Worm (Caenorhabditis elegans) whole organism, late embryonic: Measurements from ENCODE around the gene C02B8.7.
"Not testable (repeated sequence)": the region's sequence is repeated elsewhere in the genome, so short reads cannot be mapped to it uniquely, and the experiment has no call there.

Experiments
- C08G9.2 ChIP-seq: sonication (generic microtip); optimal IDR thresholded peaks from 2 replicates; lab custom pipeline; 2016; ENCODE audit warnings: mild to moderate bottlenecking, missing genetic modification characterization, moderate library complexity, missing compliant biosample characterization
- C38D4.7 ChIP-seq: fragments of 200-800 bp; sonication (Bioruptor generic); optimal IDR thresholded peaks from 2 replicates; lab custom pipeline; 2018; ENCODE audit warnings: mild to moderate bottlenecking, missing genetic modification characterization, moderate library complexity, missing compliant biosample characterization
- K09A11.1 ChIP-seq: sonication (generic microtip); optimal IDR thresholded peaks from 2 replicates; lab custom pipeline; 2017; ENCODE audit warnings: antibody characterized with exemption, mild to moderate bottlenecking, missing genetic modification characterization, missing compliant biosample characterization; ENCODE audit not compliant: insufficient read depth
- T23F11.4 ChIP-seq: fragments of 200-800 bp; sonication (Bioruptor generic); optimal IDR thresholded peaks from 2 replicates; lab custom pipeline; 2018; ENCODE audit warnings: mild to moderate bottlenecking, missing genetic modification characterization, missing compliant biosample characterization
- ahr-1 ChIP-seq: sonication (generic microtip); optimal IDR thresholded peaks from 2 replicates; lab custom pipeline; 2016; ENCODE audit warnings: missing genetic modification characterization, missing compliant biosample characterization
- ceh-18 ChIP-seq: sonication (generic microtip); optimal IDR thresholded peaks from 2 replicates; lab custom pipeline; 2016; ENCODE audit warnings: missing genetic modification characterization, missing compliant biosample characterization
- ceh-2 ChIP-seq: sonication (generic microtip); optimal IDR thresholded peaks from 2 replicates; lab custom pipeline; 2016; ENCODE audit warnings: missing genotype, missing genetic modification characterization, missing compliant biosample characterization
- ceh-22 ChIP-seq: sonication (generic microtip); optimal IDR thresholded peaks from 2 replicates; lab custom pipeline; 2017; ENCODE audit warnings: missing biosample characterization, missing genetic modification characterization
- ceh-30 ChIP-seq: fragments of 150-350 bp; optimal IDR thresholded peaks from 2 replicates; lab custom pipeline; 2014; ENCODE audit warnings: missing biosample characterization, missing genetic modification characterization
- ceh-45 ChIP-seq: fragments of 200-800 bp; sonication (Bioruptor generic); IDR thresholded peaks from 2 replicates; pipeline ENCODE4 v1.3.6; 2022; ENCODE audit warnings: missing genetic modification reagents, missing genetic modification characterization, missing compliant biosample characterization
- ceh-6 ChIP-seq: fragments of 200-800 bp; sonication (Bioruptor generic); optimal IDR thresholded peaks from 2 replicates; lab custom pipeline; 2018; ENCODE audit warnings: mild to moderate bottlenecking, missing genetic modification characterization, missing compliant biosample characterization
- dve-1 ChIP-seq: sonication (generic microtip); optimal IDR thresholded peaks from 2 replicates; lab custom pipeline; 2017; ENCODE audit warnings: antibody characterized with exemption, mild to moderate bottlenecking, missing genetic modification characterization, missing compliant biosample characterization
- elt-2 ChIP-seq: sonication (generic microtip); optimal IDR thresholded peaks from 2 replicates; lab custom pipeline; 2016; ENCODE audit warnings: missing genetic modification reagents, missing genetic modification characterization, missing compliant biosample characterization
- fax-1 ChIP-seq: sonication (generic microtip); optimal IDR thresholded peaks from 2 replicates; lab custom pipeline; 2016; ENCODE audit warnings: missing genotype, missing genetic modification characterization, missing compliant biosample characterization
- fkh-6 ChIP-seq: sonication (generic microtip); optimal IDR thresholded peaks from 2 replicates; lab custom pipeline; 2016; ENCODE audit warnings: missing genetic modification characterization, missing compliant biosample characterization
- hlh-13 ChIP-seq: fragments of 200-800 bp; sonication (Bioruptor generic); optimal IDR thresholded peaks from 2 replicates; lab custom pipeline; 2018; ENCODE audit warnings: mild to moderate bottlenecking, missing genetic modification characterization, missing compliant biosample characterization
- hlh-30 ChIP-seq: sonication (generic microtip); optimal IDR thresholded peaks from 2 replicates; lab custom pipeline; 2017; ENCODE audit warnings: antibody characterized with exemption, missing genetic modification characterization, missing compliant biosample characterization; ENCODE audit not compliant: insufficient read depth
- hlh-8 ChIP-seq: sonication (generic microtip); optimal IDR thresholded peaks from 2 replicates; lab custom pipeline; 2016; ENCODE audit warnings: missing genotype, missing genetic modification characterization, missing compliant biosample characterization
- lim-6 ChIP-seq: sonication (generic microtip); optimal IDR thresholded peaks from 2 replicates; lab custom pipeline; 2016; ENCODE audit warnings: missing genetic modification characterization, missing compliant biosample characterization
- lin-11 ChIP-seq: fragments of 200-800 bp; sonication (Bioruptor generic); optimal IDR thresholded peaks from 2 replicates; lab custom pipeline; 2018; ENCODE audit warnings: mild to moderate bottlenecking, missing genetic modification characterization, missing compliant biosample characterization
- madf-2 ChIP-seq: sonication (generic microtip); optimal IDR thresholded peaks from 2 replicates; lab custom pipeline; 2017; ENCODE audit warnings: missing genetic modification characterization, missing compliant biosample characterization
- nfya-1 ChIP-seq: sonication (generic microtip); optimal IDR thresholded peaks from 2 replicates; lab custom pipeline; 2017; ENCODE audit warnings: missing genetic modification characterization, mild to moderate bottlenecking, missing compliant biosample characterization, antibody characterized with exemption, moderate library complexity
- npax-4 ChIP-seq: sonication (generic microtip); optimal IDR thresholded peaks from 2 replicates; lab custom pipeline; 2016; ENCODE audit warnings: missing genetic modification characterization, missing compliant biosample characterization
- odd-2 ChIP-seq: sonication (generic microtip); optimal IDR thresholded peaks from 2 replicates; lab custom pipeline; 2017; ENCODE audit warnings: antibody characterized with exemption, mild to moderate bottlenecking, missing genetic modification characterization, missing compliant biosample characterization
- pax-1 ChIP-seq: fragments of 150-350 bp; optimal IDR thresholded peaks from 2 replicates; lab custom pipeline; 2014; ENCODE audit warnings: missing biosample characterization, missing genetic modification characterization
- pha-2 ChIP-seq: sonication (generic microtip); optimal IDR thresholded peaks from 2 replicates; lab custom pipeline; 2017; ENCODE audit warnings: mild to moderate bottlenecking, missing genetic modification characterization, missing compliant biosample characterization
- rnt-1 ChIP-seq: sonication (generic microtip); optimal IDR thresholded peaks from 2 replicates; lab custom pipeline; 2016; ENCODE audit warnings: missing genetic modification characterization, missing compliant biosample characterization
- sdc-2 ChIP-seq: sonication (generic microtip); optimal IDR thresholded peaks from 2 replicates; lab custom pipeline; 2016; ENCODE audit warnings: missing genotype, missing genetic modification characterization, missing compliant biosample characterization
- sox-4 ChIP-seq: sonication (generic microtip); optimal IDR thresholded peaks from 2 replicates; lab custom pipeline; 2017; ENCODE audit warnings: mild to moderate bottlenecking, missing genetic modification characterization, inconsistent platforms, missing compliant biosample characterization
- syd-9 ChIP-seq: sonication (generic microtip); optimal IDR thresholded peaks from 2 replicates; lab custom pipeline; 2016; ENCODE audit warnings: mild to moderate bottlenecking, missing genetic modification characterization, moderate library complexity, missing compliant biosample characterization
- tbx-2 ChIP-seq: sonication (generic microtip); optimal IDR thresholded peaks from 2 replicates; lab custom pipeline; 2016; ENCODE audit warnings: missing genetic modification characterization, missing compliant biosample characterization
- tbx-7 ChIP-seq: sonication (generic microtip); optimal IDR thresholded peaks from 2 replicates; lab custom pipeline; 2016; ENCODE audit warnings: missing genotype, missing genetic modification characterization, missing compliant biosample characterization
- ttx-3 ChIP-seq: sonication (generic microtip); optimal IDR thresholded peaks from 2 replicates; lab custom pipeline; 2016; ENCODE audit warnings: missing genetic modification reagents, missing genetic modification characterization, missing compliant biosample characterization
- unc-3 ChIP-seq, 2 experiments: fragments of 200-800 bp in 1 of 2; sonication (Bioruptor generic) in 1 of 2; sonication (generic microtip) in 1 of 2; conservative IDR thresholded peaks in 1 of 2; optimal IDR thresholded peaks in 1 of 2; 2 replicates each; pipeline versions ENCODE4 v1.3.6 to Lab custom; 2016 to 2022; ENCODE audit warnings: missing compliant biosample characterization in 2 of 2, missing genetic modification characterization in 2 of 2, missing genetic modification reagents in 1 of 2
- unc-86 ChIP-seq: sonication (generic microtip); optimal IDR thresholded peaks from 2 replicates; lab custom pipeline; 2016; ENCODE audit warnings: missing genetic modification characterization, missing compliant biosample characterization
- zip-5 ChIP-seq: sonication (generic microtip); optimal IDR thresholded peaks from 2 replicates; lab custom pipeline; 2016; ENCODE audit warnings: missing genetic modification characterization, missing compliant biosample characterization
- ztf-16 ChIP-seq: sonication (generic microtip); optimal IDR thresholded peaks from 2 replicates; lab custom pipeline; 2017; ENCODE audit warnings: missing genetic modification characterization, missing compliant biosample characterization

The C02B8.7 gene

ce11 chrX:8155969-8156368, 18.3 kb upstream of the C02B8.7 start (continued):
- TF ChIP-seq syd-9 (tag; lab: Kevin White, UChicago) (no peak), fax-1 (tag; lab: Kevin White, UChicago) (peak; percentile 67), C38D4.7 (peak; percentile 75), hlh-8 (tag; lab: Kevin White, UChicago) (peak; percentile 27), lim-6 (peak; percentile 30), ceh-6 (peak; percentile 70), pax-1 (tag; lab: Kevin White, UChicago) (no peak), ttx-3 (peak; percentile 86), ceh-22 (tag; lab: Kevin White, UChicago) (no peak), elt-2 (tag; lab: Kevin White, UChicago) (peak; percentile 92), npax-4 (tag; lab: Kevin White, UChicago) (no peak), unc-3 (GFP tag; conservative IDR thresholded peaks at IDR 0.05; lab: Robert Waterston, UW) (peak; percentile 89), unc-3 (tag; optimal IDR thresholded peaks at IDR 0.05; lab: Kevin White, UChicago) (peak; percentile 25), ahr-1 (tag; lab: Kevin White, UChicago) (peak; percentile 7), zip-5 (tag; lab: Kevin White, UChicago) (no peak), ceh-2 (tag; lab: Kevin White, UChicago) (peak; percentile 80), lin-11 (tag; lab: Kevin White, UChicago) (peak; percentile 84), T23F11.4 (peak; percentile 86), tbx-7 (tag; lab: Kevin White, UChicago) (no peak), hlh-13 (GFP tag; lab: Kevin White, UChicago) (peak; percentile 77), sdc-2 (tag; lab: Kevin White, UChicago) (peak; percentile 71), madf-2 (tag; lab: Kevin White, UChicago) (peak; percentile 70), ceh-30 (tag; lab: Kevin White, UChicago) (peak; percentile 49), C08G9.2 (peak; percentile 55), rnt-1 (no peak), tbx-2 (tag; lab: Kevin White, UChicago) (peak; percentile 72), pha-2 (tag; lab: Kevin White, UChicago) (peak; percentile 77)
- TF ChIP-seq, all 69 proteins: peak for 47

- TF ChIP-seq unc-86 (tag; lab: Kevin White, UChicago) (peak; percentile 8), ceh-45 (GFP tag; lab: Robert Waterston, UW) (0 out of 2 replicates have a peak, but pooled peaks have one; percentile 29), dve-1 (tag; lab: Kevin White, UChicago) (peak; percentile 13), hlh-30 (tag; lab: Kevin White, UChicago) (peak; percentile 79), ceh-18 (peak; percentile 7), nfya-1 (tag; lab: Kevin White, UChicago) (peak; percentile 20), unc-3 (GFP tag; conservative IDR thresholded peaks at IDR 0.05; lab: Robert Waterston, UW) (peak; percentile 54), K09A11.1 (tag; lab: Kevin White, UChicago) (peak; percentile 2)
- TF ChIP-seq unc-3 (tag; optimal IDR thresholded peaks at IDR 0.05; lab: Kevin White, UChicago): not testable (repeated sequence)
These were observed 17.8 kb upstream of the C02B8.7 start for ce11 chrX:8155447-8155877.

ce11 chrX:8151409-8151808, 13.7 kb upstream of the C02B8.7 start:
- TF ChIP-seq ttx-3: no peak
- no peak for TF ChIP-seq ceh-6
- no peak for TF ChIP-seq ztf-16
- TF ChIP-seq sox-4: no peak
- TF ChIP-seq unc-3 (GFP tag; conservative IDR thresholded peaks at IDR 0.05; lab: Robert Waterston, UW): no peak
- TF ChIP-seq unc-3 (tag; optimal IDR thresholded peaks at IDR 0.05; lab: Kevin White, UChicago): no peak
- no peak for TF ChIP-seq fkh-6 (tag; lab: Kevin White, UChicago)
- no peak for TF ChIP-seq ahr-1 (tag; lab: Kevin White, UChicago)
- no peak for TF ChIP-seq odd-2 (tag; lab: Kevin White, UChicago)
- TF ChIP-seq rnt-1: no peak
